Fruit fly (Drosophila melanogaster): ENCODE results near the gene CG5292.

Gene CG5292

DNA sequence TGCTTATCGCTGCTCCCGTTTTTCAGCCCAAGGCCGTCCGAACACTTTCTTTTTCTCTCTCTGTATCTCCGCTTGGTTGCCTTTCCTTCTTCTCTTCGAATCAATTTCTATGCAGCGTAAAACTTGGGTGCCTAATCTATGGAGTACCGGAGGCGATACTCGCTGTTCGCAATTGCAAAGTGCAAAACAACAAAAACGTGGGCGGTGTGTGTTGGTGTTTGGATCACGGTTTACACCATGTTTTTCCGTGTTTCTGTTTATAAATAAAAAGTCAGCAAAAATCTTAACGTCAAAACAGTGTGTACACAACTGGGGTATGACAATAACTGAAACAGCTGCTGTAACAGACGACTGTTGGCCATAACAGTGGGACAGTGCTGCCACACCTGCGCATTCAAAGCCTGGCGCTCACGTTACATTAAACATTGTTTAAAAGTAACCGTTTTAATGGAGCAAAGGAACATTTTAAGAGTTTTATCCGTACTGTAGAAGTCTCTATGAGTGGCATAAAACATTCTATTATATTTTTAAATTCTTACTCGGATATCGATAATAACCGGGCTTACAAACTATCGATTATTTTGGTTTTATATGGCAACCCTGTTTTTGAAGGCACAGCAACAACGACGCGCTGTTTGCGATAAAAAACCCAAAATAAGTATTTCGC, 2.4 kb upstream of the CG5292 start, which contains the start of the genes m-cup and Det (continued):
- TF ChIP-seq TFAM (GFP tag; optimal IDR thresholded peaks at IDR 0.05) (no peak), HmgZ (tag; optimal IDR thresholded peaks at IDR 0.05) (no peak), ERR (GFP tag; optimal IDR thresholded peaks at IDR 0.05) (no peak), NFAT (GFP tag; IDR thresholded peaks at IDR 0.05) (no peak), CG17568 (GFP tag; optimal IDR thresholded peaks at IDR 0.05) (no peak), org-1 (GFP tag; optimal IDR thresholded peaks at IDR 0.05) (no peak), NC2α (GFP tag; optimal IDR thresholded peaks at IDR 0.05) (no peak), D19B (GFP tag; optimal IDR thresholded peaks at IDR 0.05) (no peak), CG30431 (GFP tag; optimal IDR thresholded peaks at IDR 0.05) (no peak), Lhr (GFP tag; optimal IDR thresholded peaks at IDR 0.05) (peak; percentile 49), fru (optimal IDR thresholded peaks at IDR 0.05) (no peak), CG42726 (GFP tag; IDR thresholded peaks at IDR 0.05; ENCODE audit: partially characterized antibody) (no peak), pum (GFP tag; optimal IDR thresholded peaks at IDR 0.05) (peak; percentile 6), oc (tag; optimal IDR thresholded peaks at IDR 0.05) (no peak), BtbVII (GFP tag; optimal IDR thresholded peaks at IDR 0.05) (no peak), NfI (GFP tag; optimal IDR thresholded peaks at IDR 0.05) (no peak), ci (GFP tag; IDR thresholded peaks at IDR 0.05) (no peak), CG4404 (GFP tag; IDR thresholded peaks at IDR 0.05) (no peak), sim (GFP tag; IDR thresholded peaks at IDR 0.05) (no peak), Blimp-1 (GFP tag; optimal IDR thresholded peaks at IDR 0.05) (no peak), dati (GFP tag; IDR thresholded peaks at IDR 0.05) (no peak), mirr (GFP tag; optimal IDR thresholded peaks at IDR 0.05) (no peak), sc (optimal IDR thresholded peaks at IDR 0.05) (no peak), sc (GFP tag; optimal IDR thresholded peaks at IDR 0.05) (no peak), CG13296 (GFP tag; optimal IDR thresholded peaks at IDR 0.05) (no peak), az2 (GFP tag; optimal IDR thresholded peaks at IDR 0.05) (no peak), tap (tag; optimal IDR thresholded peaks at IDR 0.05) (no peak), Chrac-16 (GFP tag; optimal IDR thresholded peaks at IDR 0.05) (no peak), CrebB (tag; optimal IDR thresholded peaks at IDR 0.05) (no peak), CG11723 (GFP tag; optimal IDR thresholded peaks at IDR 0.05) (no peak), CG12744 (GFP tag; optimal IDR thresholded peaks at IDR 0.05) (no peak), Rfx (GFP tag; IDR thresholded peaks at IDR 0.05) (no peak), Atf-2 (GFP tag; optimal IDR thresholded peaks at IDR 0.05) (no peak), CTCF (GFP tag; optimal IDR thresholded peaks at IDR 0.05) (peak; percentile 30), usp (GFP tag; optimal IDR thresholded peaks at IDR 0.05) (no peak), Eip74EF (GFP tag; optimal IDR thresholded peaks at IDR 0.05) (no peak), jigr1 (GFP tag; IDR thresholded peaks at IDR 0.05) (no peak), jing (GFP tag; optimal IDR thresholded peaks at IDR 0.05) (no peak), CG7786 (GFP tag; optimal IDR thresholded peaks at IDR 0.05) (peak; percentile 5), CG12155 (GFP tag; optimal IDR thresholded peaks at IDR 0.05) (no peak), ara (GFP tag; IDR thresholded peaks at IDR 0.05) (no peak), CG33557 (GFP tag; optimal IDR thresholded peaks at IDR 0.05) (no peak), Rx (GFP tag; IDR thresholded peaks at IDR 0.05) (no peak), Awh (GFP tag; IDR thresholded peaks at IDR 0.05) (no peak), otp (GFP tag; IDR thresholded peaks at IDR 0.05) (no peak), CG12236 (GFP tag; optimal IDR thresholded peaks at IDR 0.05) (no peak), sr (GFP tag; IDR thresholded peaks at IDR 0.05) (no peak), nmo (GFP tag; optimal IDR thresholded peaks at IDR 0.05) (peak; percentile 60), tna (GFP tag; IDR thresholded peaks at IDR 0.05; ENCODE audit: partially characterized antibody) (no peak), CG12942 (GFP tag; optimal IDR thresholded peaks at IDR 0.05) (no peak), Hr39 (optimal IDR thresholded peaks at IDR 0.05) (no peak), aop (GFP tag; IDR thresholded peaks at IDR 0.05) (no peak), lmd (GFP tag; IDR thresholded peaks at IDR 0.05) (no peak)

All from whole organism, embryonic.